Fruit fly (Drosophila melanogaster): ENCODE results near the gene CG3699.
A peak's percentile ranks its signal among the peaks of the same experiment; 100 is the strongest.

Gene CG3699

dm6 chrX:900725-901345 is 46.5 kb downstream of the CG3699 start (continued):
- TF ChIP-seq Stat92E (GFP tag; optimal IDR thresholded peaks at IDR 0.05), result no peak
- peak; percentile 84 for TF ChIP-seq lilli (GFP tag; optimal IDR thresholded peaks at IDR 0.05)
- TF ChIP-seq fd102C (GFP tag; optimal IDR thresholded peaks at IDR 0.05), result peak; percentile 17
- no peak for TF ChIP-seq Opbp (GFP tag; IDR thresholded peaks at IDR 0.05; ENCODE audit: partially characterized antibody)
- TF ChIP-seq CG14710 (tag; optimal IDR thresholded peaks at IDR 0.05), result peak; percentile 57
- TF ChIP-seq Spps (tag; optimal IDR thresholded peaks at IDR 0.05), result peak; percentile 11
- peak; percentile 47 for TF ChIP-seq schlank (tag; optimal IDR thresholded peaks at IDR 0.05)
- TF ChIP-seq pita (GFP tag; optimal IDR thresholded peaks at IDR 0.05), result no peak
- peak in 1 of 2 experiments; percentile 94 for TF ChIP-seq eve (GFP tag; optimal IDR thresholded peaks at IDR 0.05)
- TF ChIP-seq CG10267 (tag; optimal IDR thresholded peaks at IDR 0.05), result peak; percentile 57
- TF ChIP-seq emc (GFP tag; optimal IDR thresholded peaks at IDR 0.05), result peak; percentile 48
- TF ChIP-seq ab (GFP tag; optimal IDR thresholded peaks at IDR 0.05), result no peak
- 0 out of 2 replicates have a peak, but pooled peaks have one; percentile 23 for TF ChIP-seq CG4360 (GFP tag; IDR thresholded peaks at IDR 0.05)
- TF ChIP-seq CkIIα-i1 (GFP tag; IDR thresholded peaks at IDR 0.05), result no peak
- peak; percentile 68 for TF ChIP-seq ara (GFP tag; IDR thresholded peaks at IDR 0.05)
- peak; percentile 86 for TF ChIP-seq CG7839 (tag; optimal IDR thresholded peaks at IDR 0.05)
- TF ChIP-seq hkb (optimal IDR thresholded peaks at IDR 0.05), result no peak
- TF ChIP-seq hkb (GFP tag; IDR thresholded peaks at IDR 0.05), result peak; percentile 80
- TF ChIP-seq nau (GFP tag; optimal IDR thresholded peaks at IDR 0.05), result peak; percentile 76
- peak; percentile 77 for TF ChIP-seq CG12391 (tag; optimal IDR thresholded peaks at IDR 0.05)
- peak; percentile 70 for TF ChIP-seq NFAT (GFP tag; IDR thresholded peaks at IDR 0.05)
- peak; percentile 83 for TF ChIP-seq CG2712 (tag; optimal IDR thresholded peaks at IDR 0.05)
- peak; percentile 62 for TF ChIP-seq CG13775 (GFP tag; optimal IDR thresholded peaks at IDR 0.05)
- TF ChIP-seq CG13424 (tag; optimal IDR thresholded peaks at IDR 0.05), result peak; percentile 82
- TF ChIP-seq Nf-YC (tag; optimal IDR thresholded peaks at IDR 0.05), result peak; percentile 60
- peak; percentile 56 for TF ChIP-seq CG18011 (GFP tag; optimal IDR thresholded peaks at IDR 0.05)
- TF ChIP-seq cwo (GFP tag; optimal IDR thresholded peaks at IDR 0.05), result peak; percentile 69
- TF ChIP-seq CG3995 (GFP tag; optimal IDR thresholded peaks at IDR 0.05), result peak; percentile 11
- peak; percentile 62 for TF ChIP-seq CG10147 (GFP tag; optimal IDR thresholded peaks at IDR 0.05)
- TF ChIP-seq CG3838 (GFP tag; optimal IDR thresholded peaks at IDR 0.05), result peak; percentile 30
- TF ChIP-seq CG17385 (GFP tag; optimal IDR thresholded peaks at IDR 0.05), result peak; percentile 76
- no peak for TF ChIP-seq cas (GFP tag; IDR thresholded peaks at IDR 0.05)
- TF ChIP-seq CG10543 (GFP tag; optimal IDR thresholded peaks at IDR 0.05), result peak; percentile 50
- TF ChIP-seq CG9817 (tag; optimal IDR thresholded peaks at IDR 0.05), result peak; percentile 82
- TF ChIP-seq CG17829 (tag; optimal IDR thresholded peaks at IDR 0.05), result peak; percentile 78
- TF ChIP-seq CG4328 (GFP tag; optimal IDR thresholded peaks at IDR 0.05), result peak; percentile 37
- TF ChIP-seq trem (tag; optimal IDR thresholded peaks at IDR 0.05), result peak; percentile 52
- no peak for TF ChIP-seq hth (optimal IDR thresholded peaks at IDR 0.05)
- peak; percentile 38; the same call in 1 of the 2 replicates for TF ChIP-seq CG17612 (GFP tag; IDR thresholded peaks at IDR 0.05)
- peak; percentile 54 for TF ChIP-seq Ssrp (tag; optimal IDR thresholded peaks at IDR 0.05)
- TF ChIP-seq row (GFP tag; IDR thresholded peaks at IDR 0.05), result peak; percentile 95
- TF ChIP-seq CG17328 (GFP tag; IDR thresholded peaks at IDR 0.05), result peak; percentile 87
- TF ChIP-seq D19B (GFP tag; optimal IDR thresholded peaks at IDR 0.05), result peak; percentile 39
- peak; percentile 65 for TF ChIP-seq Mes4 (GFP tag; optimal IDR thresholded peaks at IDR 0.05)
- TF ChIP-seq Oaz (GFP tag; IDR thresholded peaks at IDR 0.05), result peak; percentile 66
- TF ChIP-seq dimm (GFP tag; IDR thresholded peaks at IDR 0.05), result no peak
- peak; percentile 98 for TF ChIP-seq Ets65A (GFP tag)
- 0 out of 4 replicates have a peak, but pooled peaks have one; percentile 52 for TF ChIP-seq chinmo (GFP tag; IDR thresholded peaks at IDR 0.05; ENCODE audit: partially characterized antibody)
- peak; percentile 83 for TF ChIP-seq H2.0 (GFP tag; IDR thresholded peaks at IDR 0.05)
- peak; percentile 53 for TF ChIP-seq CG17568 (GFP tag; optimal IDR thresholded peaks at IDR 0.05)

Data from whole organism, embryonic.